Fruit fly (Drosophila melanogaster) whole organism, embryonic: Measurements from ENCODE around the gene zld.

ENCODE experiments used
- Ada2b ChIP-seq: fragments of 200-800 bp; sonication (Bioruptor generic); IDR thresholded peaks from 2 replicates; pipeline ENCODE4 v1.3.6; 2022; ENCODE audit warnings: missing biosample characterization, missing genetic modification characterization
- Aef1 ChIP-seq: fragments of 200-800 bp; sonication (Bioruptor generic); IDR thresholded peaks from 3 replicates; pipeline ENCODE4 v1.3.6; 2022; ENCODE audit warnings: missing biosample characterization, missing genetic modification characterization
- BtbVII ChIP-seq: fragments of 200-800 bp; sonication (Bioruptor generic); optimal IDR thresholded peaks from 3 replicates; lab custom pipeline; 2017; ENCODE audit warnings: missing biosample characterization, mild to moderate bottlenecking, missing genetic modification characterization
- CG15479 ChIP-seq: fragments of 200-800 bp; sonication (Bioruptor generic); optimal IDR thresholded peaks from 3 replicates; lab custom pipeline; 2019; ENCODE audit warnings: missing biosample characterization, mild to moderate bottlenecking, missing genetic modification characterization, moderate library complexity
- CG15514 ChIP-seq: fragments of 200-800 bp; sonication (Bioruptor generic); optimal IDR thresholded peaks from 3 replicates; lab custom pipeline; 2017; ENCODE audit warnings: missing biosample characterization, missing genetic modification characterization, mild to moderate bottlenecking, moderate library complexity, missing genetic modification reagents
- CG16779 ChIP-seq: fragments of 200-800 bp; sonication (Bioruptor generic); IDR thresholded peaks from 2 replicates; pipeline ENCODE4 v1.3.6; 2022; ENCODE audit warnings: missing biosample characterization, missing genetic modification characterization
- CG2120 ChIP-seq: fragments of 200-800 bp; sonication (Bioruptor generic); optimal IDR thresholded peaks from 3 replicates; lab custom pipeline; 2016; ENCODE audit warnings: missing biosample characterization, missing genetic modification characterization
- CG32532 ChIP-seq: fragments of 200-800 bp; sonication (Bioruptor generic); IDR thresholded peaks from 2 replicates; pipeline ENCODE4 v1.3.6; 2022; ENCODE audit warnings: missing biosample characterization, missing genetic modification characterization
- CG4360 ChIP-seq: fragments of 200-800 bp; sonication (Bioruptor generic); IDR thresholded peaks from 2 replicates; pipeline ENCODE4 v1.3.6; 2022; ENCODE audit warnings: missing biosample characterization, missing genetic modification characterization
- CG6854 ChIP-seq: fragments of 200-800 bp; sonication (Bioruptor generic); optimal IDR thresholded peaks from 3 replicates; lab custom pipeline; 2017; ENCODE audit warnings: missing biosample characterization, mild to moderate bottlenecking, missing genetic modification characterization
- CG7372 ChIP-seq: fragments of 200-800 bp; sonication (Bioruptor generic); IDR thresholded peaks from 2 replicates; pipeline ENCODE4 v1.3.6; 2022; ENCODE audit warnings: missing biosample characterization, missing genetic modification characterization
- Camta ChIP-seq: fragments of 200-800 bp; sonication (Bioruptor generic); optimal IDR thresholded peaks from 2 replicates; lab custom pipeline; 2016; ENCODE audit warnings: missing biosample characterization, missing genetic modification characterization
- Deaf1 ChIP-seq: fragments of 200-800 bp; optimal IDR thresholded peaks from 3 replicates; lab custom pipeline; 2019; ENCODE audit warnings: missing biosample characterization, mild to moderate bottlenecking, missing genetic modification characterization, moderate library complexity
- Dp ChIP-seq: fragments of 200-800 bp; sonication (Bioruptor generic); optimal IDR thresholded peaks from 2 replicates; lab custom pipeline; 2018; ENCODE audit warnings: missing biosample characterization, mild to moderate bottlenecking, missing genetic modification characterization, moderate library complexity
- Jarid2 ChIP-seq: fragments of 200-800 bp; sonication (Bioruptor generic); optimal IDR thresholded peaks from 3 replicates; lab custom pipeline; 2017; ENCODE audit warnings: mild to moderate bottlenecking, missing biosample characterization, missing genetic modification reagents, missing genetic modification characterization
- Kr ChIP-seq: fragments of 200-800 bp; sonication (Bioruptor generic); optimal IDR thresholded peaks from 2 replicates; lab custom pipeline; 2017; ENCODE audit warnings: missing biosample characterization, mild to moderate bottlenecking, missing genetic modification characterization
- Myb ChIP-seq: fragments of 200-800 bp; sonication (Bioruptor generic); optimal IDR thresholded peaks from 2 replicates; lab custom pipeline; 2016; ENCODE audit warnings: missing biosample characterization, missing genetic modification characterization
- Nf-YC ChIP-seq: fragments of 200-800 bp; optimal IDR thresholded peaks from 3 replicates; lab custom pipeline; 2019; ENCODE audit warnings: missing biosample characterization, mild to moderate bottlenecking, missing genetic modification characterization, moderate library complexity
- Opbp ChIP-seq: fragments of 200-800 bp; sonication (Bioruptor generic); IDR thresholded peaks from 3 replicates; pipeline ENCODE4 v1.3.6; 2022; ENCODE audit warnings: missing biosample characterization, missing genetic modification characterization; ENCODE audit not compliant: partially characterized antibody
- Ravus ChIP-seq: fragments of 200-800 bp; sonication (Bioruptor generic); IDR thresholded peaks from 2 replicates; pipeline ENCODE4 v1.3.6; 2022; ENCODE audit warnings: missing biosample characterization, missing genetic modification characterization
- cato ChIP-seq: fragments of 200-800 bp; sonication (Bioruptor generic); optimal IDR thresholded peaks from 2 replicates; lab custom pipeline; 2016; ENCODE audit warnings: missing biosample characterization, missing genetic modification characterization, borderline replicate concordance
- cg ChIP-seq: fragments of 200-800 bp; sonication (Bioruptor generic); optimal IDR thresholded peaks from 3 replicates; lab custom pipeline; 2019; ENCODE audit warnings: missing biosample characterization, mild to moderate bottlenecking, missing genetic modification characterization, moderate library complexity
- chm ChIP-seq: fragments of 200-800 bp; sonication (Bioruptor generic); IDR thresholded peaks from 2 replicates; pipeline ENCODE4 v1.3.6; 2022; ENCODE audit warnings: missing biosample characterization, missing genetic modification characterization
- disco-r ChIP-seq: fragments of 200-800 bp; sonication (Bioruptor generic); optimal IDR thresholded peaks from 2 replicates; lab custom pipeline; 2016; ENCODE audit warnings: missing biosample characterization, missing genetic modification characterization
- dm ChIP-seq: fragments of 200-800 bp; sonication (Bioruptor generic); optimal IDR thresholded peaks from 3 replicates; lab custom pipeline; 2016; ENCODE audit warnings: missing biosample characterization, missing genetic modification characterization
- grn ChIP-seq: fragments of 200-800 bp; sonication (Bioruptor generic); optimal IDR thresholded peaks from 3 replicates; lab custom pipeline; 2017; ENCODE audit warnings: missing biosample characterization, missing genetic modification characterization
- gsb-n ChIP-seq: fragments of 200-800 bp; sonication (Bioruptor generic); optimal IDR thresholded peaks from 3 replicates; lab custom pipeline; 2018; ENCODE audit warnings: missing biosample characterization, mild to moderate bottlenecking, missing genetic modification characterization
- ham ChIP-seq: fragments of 200-800 bp; sonication (Bioruptor generic); IDR thresholded peaks from 2 replicates; pipeline ENCODE4 v1.3.6; 2022; ENCODE audit warnings: missing biosample characterization, missing genetic modification characterization
- inv ChIP-seq: fragments of 200-800 bp; sonication (Bioruptor generic); IDR thresholded peaks from 2 replicates; pipeline ENCODE4 v1.3.6; 2022; ENCODE audit warnings: missing biosample characterization, missing genetic modification characterization; ENCODE audit not compliant: partially characterized antibody
- kni ChIP-seq: fragments of 200-800 bp; sonication (Bioruptor generic); optimal IDR thresholded peaks from 3 replicates; lab custom pipeline; 2017; ENCODE audit warnings: mild to moderate bottlenecking, missing biosample characterization, missing genetic modification reagents, missing genetic modification characterization
- nau ChIP-seq: fragments of 200-800 bp; sonication (Bioruptor generic); optimal IDR thresholded peaks from 3 replicates; lab custom pipeline; 2017; ENCODE audit warnings: missing biosample characterization, mild to moderate bottlenecking, missing genetic modification characterization, missing genetic modification reagents
- pros ChIP-seq: fragments of 200-800 bp; sonication (Bioruptor generic); optimal IDR thresholded peaks from 3 replicates; lab custom pipeline; 2019; ENCODE audit warnings: missing biosample characterization, mild to moderate bottlenecking, missing genetic modification characterization, moderate library complexity
- sens-2 ChIP-seq: fragments of 200-800 bp; sonication (Bioruptor generic); IDR thresholded peaks from 2 replicates; pipeline ENCODE4 v1.3.6; 2022; ENCODE audit warnings: missing biosample characterization, missing genetic modification characterization
- sna ChIP-seq: fragments of 200-800 bp; sonication (Bioruptor generic); IDR thresholded peaks from 2 replicates; pipeline ENCODE4 v1.3.6; 2022; ENCODE audit warnings: missing biosample characterization, missing genetic modification characterization; ENCODE audit not compliant: partially characterized antibody
- tll ChIP-seq, 2 experiments: fragments of 200-800 bp in 1 of 2; fragments of >200 bp in 1 of 2; sonication (Bioruptor generic) in 1 of 2; optimal IDR thresholded peaks; 2 replicates each; lab custom pipeline; 2017 to 2019; ENCODE audit warnings: missing biosample characterization in 2 of 2, missing genetic modification characterization in 2 of 2, mild to moderate bottlenecking in 1 of 2, moderate library complexity in 1 of 2
- toy ChIP-seq: fragments of 200-800 bp; sonication (Bioruptor generic); IDR thresholded peaks from 2 replicates; pipeline ENCODE4 v1.3.6; 2022; ENCODE audit warnings: missing biosample characterization, missing genetic modification characterization
- trem ChIP-seq: fragments of 200-800 bp; optimal IDR thresholded peaks from 3 replicates; lab custom pipeline; 2019; ENCODE audit warnings: missing biosample characterization, mild to moderate bottlenecking, missing genetic modification characterization, moderate library complexity
- tx ChIP-seq: fragments of 200-800 bp; sonication (Bioruptor generic); optimal IDR thresholded peaks from 2 replicates; lab custom pipeline; 2016; ENCODE audit warnings: missing biosample characterization, missing genetic modification characterization
- unc-4 ChIP-seq: fragments of 200-800 bp; sonication (Bioruptor generic); IDR thresholded peaks from 2 replicates; pipeline ENCODE4 v1.3.6; 2022; ENCODE audit warnings: missing biosample characterization, missing genetic modification characterization; ENCODE audit not compliant: partially characterized antibody
- vnd ChIP-seq: fragments of 200-800 bp; sonication (Bioruptor generic); IDR thresholded peaks from 3 replicates; pipeline ENCODE4 v1.3.6; 2022; ENCODE audit warnings: missing biosample characterization, missing genetic modification characterization; ENCODE audit not compliant: partially characterized antibody
- yki ChIP-seq: fragments of >200 bp; optimal IDR thresholded peaks from 3 replicates; lab custom pipeline; 2018
- zen ChIP-seq: fragments of 200-800 bp; sonication (Bioruptor generic); optimal IDR thresholded peaks from 3 replicates; lab custom pipeline; 2018; ENCODE audit warnings: missing biosample characterization, mild to moderate bottlenecking, missing genetic modification characterization, moderate library complexity

Gene zld

dm6 chrX:19773734-19774702 lies 9.3 kb downstream of the zld start (continued):
- no peak for TF ChIP-seq disco-r (GFP tag; lab: Kevin White, UChicago)
- 0 out of 2 replicates have a peak, but pooled peaks have one; percentile 12 for TF ChIP-seq sna (GFP tag; lab: Robert Waterston, UW)
- no peak for TF ChIP-seq Opbp (GFP tag; lab: Robert Waterston, UW)
- peak; percentile 64 for TF ChIP-seq CG15479 (GFP tag; lab: Kevin White, UChicago)
- TF ChIP-seq Camta (GFP tag; lab: Kevin White, UChicago), result no peak
- TF ChIP-seq CG7372 (GFP tag; lab: Robert Waterston, UW), result no peak
- no peak for TF ChIP-seq vnd
- TF ChIP-seq Aef1 (GFP tag; lab: Robert Waterston, UW), result 0 out of 3 replicates have a peak, but pooled peaks have one; percentile 13
- no peak for TF ChIP-seq Dp (GFP tag; lab: Kevin White, UChicago)

dm6 chrX:19772002-19772622 lies 11.2 kb downstream of the zld start:
- TF ChIP-seq pros (peak; percentile 98), cg (GFP tag; lab: Kevin White, UChicago) (peak; percentile 61), Ravus (GFP tag; lab: Robert Waterston, UW) (no peak), CG15514 (GFP tag; lab: Kevin White, UChicago) (no peak), CG15479 (GFP tag; lab: Kevin White, UChicago) (peak; percentile 85), Myb (GFP tag; lab: Kevin White, UChicago) (no peak), kni (GFP tag; lab: Kevin White, UChicago) (peak; percentile 7), CG4360 (peak; percentile 51; the same call in 1 of the 2 replicates), grn (GFP tag; lab: Kevin White, UChicago) (peak; percentile 32), tll (GFP tag; optimal IDR thresholded peaks at IDR 0.05; lab: Kevin White, UChicago) (peak in 1 of 2 experiments; percentile 63), zen (tag; lab: Kevin White, UChicago) (peak; percentile 96)
- TF ChIP-seq, all 482 proteins: peak for 8

- TF ChIP-seq tx (GFP tag; lab: Kevin White, UChicago), result peak; percentile 22
- no peak for TF ChIP-seq unc-4 (GFP tag; lab: Robert Waterston, UW)
- peak; percentile 32; the same call in 1 of the 2 replicates for TF ChIP-seq CG32532 (GFP tag; lab: Robert Waterston, UW)
- peak; percentile 68; the same call in 1 of the 2 replicates for TF ChIP-seq chm (GFP tag; lab: Robert Waterston, UW)
- no peak for TF ChIP-seq CG16779 (GFP tag; lab: Robert Waterston, UW)
- TF ChIP-seq BtbVII (GFP tag; lab: Kevin White, UChicago), result no peak
- TF ChIP-seq CG2120 (GFP tag; lab: Kevin White, UChicago), result peak; percentile 33
- TF ChIP-seq Nf-YC (tag; lab: Kevin White, UChicago), result no peak
- no peak for TF ChIP-seq sens-2 (GFP tag; lab: Robert Waterston, UW)
- no peak for TF ChIP-seq Kr
- no peak for TF ChIP-seq Deaf1 (tag; lab: Kevin White, UChicago)
- no peak for TF ChIP-seq ham
- no peak for TF ChIP-seq nau
- no peak for TF ChIP-seq Jarid2 (GFP tag; lab: Kevin White, UChicago)
- TF ChIP-seq trem (tag; lab: Kevin White, UChicago), result peak; percentile 55
- peak; percentile 33; the same call in 1 of the 2 replicates for TF ChIP-seq Ada2b
- TF ChIP-seq toy (GFP tag; lab: Robert Waterston, UW), result no peak
- TF ChIP-seq inv, result no peak
- TF ChIP-seq CG6854, result no peak
- TF ChIP-seq yki (lab: Kevin White, UChicago), result no peak
- TF ChIP-seq dm (GFP tag; lab: Kevin White, UChicago), result no peak
- peak; percentile 55 for TF ChIP-seq gsb-n
- no peak for TF ChIP-seq cato (GFP tag; lab: Kevin White, UChicago)
- no peak for TF ChIP-seq sna (GFP tag; lab: Robert Waterston, UW)
These were observed 13.4 kb downstream of the zld start for dm6 chrX:19769821-19770519.
